Worm (Caenorhabditis elegans): ENCODE measurements around the gene exc-12.

exc-12 gene

DNA sequence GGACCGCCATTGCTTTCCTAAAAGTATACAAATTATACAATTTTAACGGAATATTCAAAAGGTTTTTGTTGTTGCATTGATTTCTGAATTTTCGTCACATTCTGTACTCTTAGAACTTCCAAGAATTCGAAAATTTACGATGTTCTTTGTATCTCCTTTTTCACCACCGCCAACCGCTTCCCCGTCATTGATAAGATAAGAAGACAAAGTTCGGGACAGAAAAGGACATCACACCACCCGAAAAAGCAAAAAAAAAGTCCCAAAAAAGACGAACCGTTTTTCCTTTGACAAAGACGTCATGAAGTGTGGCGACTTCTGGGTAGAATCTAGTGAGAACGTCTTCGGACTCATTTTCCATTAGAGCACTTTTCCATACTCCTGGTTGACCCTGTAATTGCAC, 27.8 kb downstream of the exc-12 start:
- TF ChIP-seq nhr-20 (tag; optimal IDR thresholded peaks at IDR 0.05) (peak; percentile 0), elt-2 (tag; optimal IDR thresholded peaks at IDR 0.05) (peak; percentile 17), nhr-77 (tag; optimal IDR thresholded peaks at IDR 0.05) (no peak), zip-4 (GFP tag; optimal IDR thresholded peaks at IDR 0.05) (no peak), nhr-85 (tag) (peak; percentile 58), nhr-71 (tag; optimal IDR thresholded peaks at IDR 0.05) (peak; percentile 13), dpl-1 (GFP tag; optimal IDR thresholded peaks at IDR 0.05) (peak in 1 of 3 experiments; percentile 14), vab-15 (tag; optimal IDR thresholded peaks at IDR 0.05) (no peak), sox-4 (tag; optimal IDR thresholded peaks at IDR 0.05) (no peak), ceh-82 (tag; optimal IDR thresholded peaks at IDR 0.05) (no peak), elt-3 (tag; optimal IDR thresholded peaks at IDR 0.05) (peak; percentile 0 to 88 (median 52)), blmp-1 (tag; optimal IDR thresholded peaks at IDR 0.05) (peak; percentile 8), ama-1 (optimal IDR thresholded peaks at IDR 0.05) (no peak), Y116A8C.19 (tag; optimal IDR thresholded peaks at IDR 0.05; ENCODE audit: borderline replicate concordance) (no peak), sup-37 (GFP tag; optimal IDR thresholded peaks at IDR 0.05) (no peak), nhr-90 (tag; optimal IDR thresholded peaks at IDR 0.05; ENCODE audit: poor library complexity) (no peak), C34B4.2 (tag; optimal IDR thresholded peaks at IDR 0.05) (no peak), efl-1 (optimal IDR thresholded peaks at IDR 0.05) (no peak), efl-1 (GFP tag; optimal IDR thresholded peaks at IDR 0.05 in 1 of 2) (peak in 1 of 2 experiments; percentile 66), unc-86 (tag; optimal IDR thresholded peaks at IDR 0.05) (no peak), lin-14 (GFP tag; optimal IDR thresholded peaks at IDR 0.05) (peak; percentile 24), lin-35 (GFP tag; optimal IDR thresholded peaks at IDR 0.05) (peak in 1 of 2 experiments; percentile 27)

DNA sequence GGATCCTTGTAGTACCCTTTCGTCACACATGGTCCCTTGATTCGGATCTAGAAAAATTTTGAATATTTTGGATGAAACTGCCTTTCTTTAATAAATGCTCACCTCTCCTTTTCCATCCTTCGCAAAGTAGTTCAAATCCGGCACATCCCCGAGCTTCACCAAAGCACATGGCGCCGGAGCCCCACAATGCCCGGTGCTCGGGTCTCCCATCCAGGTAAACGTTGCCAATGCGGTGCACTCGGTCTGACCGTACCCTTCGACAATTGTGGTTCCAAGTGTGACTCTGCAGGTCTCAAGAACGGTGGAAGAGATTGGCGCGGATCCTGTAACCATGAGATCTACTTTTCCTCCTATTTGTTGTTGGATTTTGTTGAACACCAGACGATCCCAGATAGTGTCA, 29.5 kb downstream of the exc-12 start:
- TF ChIP-seq irx-1 (tag; optimal IDR thresholded peaks at IDR 0.05) (no peak), efl-1 (optimal IDR thresholded peaks at IDR 0.05) (no peak), efl-1 (GFP tag; optimal IDR thresholded peaks at IDR 0.05 in 1 of 2) (no peak), nhr-71 (tag; optimal IDR thresholded peaks at IDR 0.05) (no peak), egl-13 (tag; optimal IDR thresholded peaks at IDR 0.05) (no peak), C34B4.2 (tag; optimal IDR thresholded peaks at IDR 0.05) (no peak), nhr-85 (tag) (no peak), nhr-77 (tag; optimal IDR thresholded peaks at IDR 0.05) (no peak), egl-27 (tag; optimal IDR thresholded peaks at IDR 0.05) (no peak), snpc-4 (tag; optimal IDR thresholded peaks at IDR 0.05) (no peak), C04F5.9 (tag; optimal IDR thresholded peaks at IDR 0.05) (no peak), sox-4 (tag; optimal IDR thresholded peaks at IDR 0.05) (no peak)

DNA sequence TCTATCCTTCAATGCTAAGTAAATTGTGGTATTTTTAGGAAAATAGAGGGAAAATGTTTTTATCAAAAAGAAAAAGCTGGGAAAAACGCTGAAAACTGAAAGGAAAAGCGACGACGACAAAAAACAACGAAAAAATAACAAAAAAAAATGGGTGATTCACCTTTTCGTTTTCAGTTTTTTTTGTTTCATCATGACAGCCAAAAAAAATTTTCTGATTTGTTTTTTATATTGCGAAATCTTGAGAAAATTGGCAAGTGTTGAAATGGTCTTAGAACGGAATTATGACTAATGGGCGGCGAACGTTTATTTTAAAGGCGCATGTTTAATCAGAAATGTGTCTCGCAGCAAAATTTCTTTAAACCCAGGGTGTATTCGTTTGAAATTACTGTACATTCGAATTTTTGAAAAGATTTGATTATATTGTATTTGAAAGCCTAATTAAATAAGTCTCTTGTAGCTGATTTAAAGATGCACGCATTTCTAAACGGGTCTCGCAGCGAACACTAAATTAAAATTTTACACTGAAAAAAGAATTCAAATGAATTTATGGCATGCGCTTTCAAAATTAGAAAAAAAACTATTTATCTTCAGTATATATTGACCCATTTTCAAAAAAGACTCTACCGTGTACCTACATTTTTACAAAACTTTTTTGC, 34.4 kb downstream of the exc-12 start:
- TF ChIP-seq efl-1 (optimal IDR thresholded peaks at IDR 0.05) (no peak), efl-1 (GFP tag; optimal IDR thresholded peaks at IDR 0.05 in 1 of 2) (peak in 1 of 2 experiments; percentile 39), ceh-82 (tag; optimal IDR thresholded peaks at IDR 0.05) (no peak), dsc-1 (tag; optimal IDR thresholded peaks at IDR 0.05) (no peak), alr-1 (tag; optimal IDR thresholded peaks at IDR 0.05; ENCODE audit: borderline replicate concordance) (no peak), isw-1 (GFP tag; IDR thresholded peaks at IDR 0.05) (no peak), elt-2 (tag; optimal IDR thresholded peaks at IDR 0.05) (no peak), C04F5.9 (tag; optimal IDR thresholded peaks at IDR 0.05) (no peak)

DNA sequence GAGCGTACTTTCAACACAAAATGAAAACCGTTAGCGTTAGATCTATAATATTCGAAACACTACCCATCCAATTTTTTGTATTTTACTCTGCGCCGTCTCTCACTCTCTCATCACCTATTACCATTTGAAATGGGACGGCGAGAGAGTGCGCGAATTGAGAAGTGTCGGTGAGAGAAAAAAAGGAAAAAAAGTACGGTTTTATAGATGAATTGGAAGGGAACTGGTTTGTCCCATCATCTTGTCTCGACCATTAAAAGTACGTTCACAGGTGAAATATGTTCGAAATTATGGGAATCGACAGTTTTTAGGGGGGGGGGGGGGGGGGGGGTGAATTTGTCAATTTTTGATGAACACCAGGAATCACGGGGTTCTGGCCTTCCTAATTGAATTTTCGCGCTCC, 35.5 kb downstream of the exc-12 start:
- TF ChIP-seq ceh-82 (tag; optimal IDR thresholded peaks at IDR 0.05) (no peak), mep-1 (tag; optimal IDR thresholded peaks at IDR 0.05) (no peak), swsn-7 (tag; optimal IDR thresholded peaks at IDR 0.05) (no peak), lin-35 (GFP tag; optimal IDR thresholded peaks at IDR 0.05) (peak in 1 of 2 experiments; percentile 30), C34B4.2 (tag; optimal IDR thresholded peaks at IDR 0.05) (no peak), unc-130 (tag; optimal IDR thresholded peaks at IDR 0.05) (no peak), ceh-90 (tag; optimal IDR thresholded peaks at IDR 0.05) (no peak), nhr-19 (GFP tag; conservative IDR thresholded peaks at IDR 0.05) (no peak), zip-4 (GFP tag; optimal IDR thresholded peaks at IDR 0.05) (no peak), lin-39 (tag; optimal IDR thresholded peaks at IDR 0.05) (no peak), xbp-1 (tag; optimal IDR thresholded peaks at IDR 0.05) (no peak), fkh-10 (GFP tag; optimal IDR thresholded peaks at IDR 0.05) (no peak), C16A3.4 (tag; optimal IDR thresholded peaks at IDR 0.05) (no peak), ets-5 (GFP tag; IDR thresholded peaks at IDR 0.05) (no peak), egl-27 (tag; optimal IDR thresholded peaks at IDR 0.05) (no peak), egl-13 (tag; optimal IDR thresholded peaks at IDR 0.05) (no peak), unc-30 (tag; optimal IDR thresholded peaks at IDR 0.05) (no peak), unc-62 (GFP tag; optimal IDR thresholded peaks at IDR 0.05) (no peak), pqm-1 (tag; optimal IDR thresholded peaks at IDR 0.05) (no peak), ceh-88 (GFP tag; IDR thresholded peaks at IDR 0.05) (no peak), nhr-85 (tag) (peak; percentile 82), lir-3 (tag; optimal IDR thresholded peaks at IDR 0.05; ENCODE audit: poor library complexity) (no peak), mab-9 (GFP tag; IDR thresholded peaks at IDR 0.05) (no peak)

Data from whole organism, L1 larva.